Worm (Caenorhabditis elegans) whole organism, late embryonic: Measurements from ENCODE around the gene C18A11.3.

ENCODE experiments used
- C38D4.7 ChIP-seq: fragments of 200-800 bp; sonication (Bioruptor generic); optimal IDR thresholded peaks from 2 replicates; lab custom pipeline; 2018; ENCODE audit warnings: mild to moderate bottlenecking, missing genetic modification characterization, moderate library complexity, missing compliant biosample characterization
- K02D7.2 ChIP-seq: sonication (generic microtip); optimal IDR thresholded peaks from 2 replicates; lab custom pipeline; 2017; ENCODE audit warnings: mild to moderate bottlenecking, missing genetic modification characterization, missing compliant biosample characterization
- ahr-1 ChIP-seq: sonication (generic microtip); optimal IDR thresholded peaks from 2 replicates; lab custom pipeline; 2016; ENCODE audit warnings: missing genetic modification characterization, missing compliant biosample characterization
- ama-1 ChIP-seq: fragments of 150-350 bp; optimal IDR thresholded peaks from 2 replicates; lab custom pipeline; 2014
- ceh-14 ChIP-seq: sonication (generic microtip); optimal IDR thresholded peaks from 2 replicates; lab custom pipeline; 2016; ENCODE audit warnings: missing genotype, missing genetic modification characterization, missing compliant biosample characterization
- ceh-18 ChIP-seq: sonication (generic microtip); optimal IDR thresholded peaks from 2 replicates; lab custom pipeline; 2016; ENCODE audit warnings: missing genetic modification characterization, missing compliant biosample characterization
- ceh-2 ChIP-seq: sonication (generic microtip); optimal IDR thresholded peaks from 2 replicates; lab custom pipeline; 2016; ENCODE audit warnings: missing genotype, missing genetic modification characterization, missing compliant biosample characterization
- ceh-22 ChIP-seq: sonication (generic microtip); optimal IDR thresholded peaks from 2 replicates; lab custom pipeline; 2017; ENCODE audit warnings: missing biosample characterization, missing genetic modification characterization
- ceh-30 ChIP-seq: fragments of 150-350 bp; optimal IDR thresholded peaks from 2 replicates; lab custom pipeline; 2014; ENCODE audit warnings: missing biosample characterization, missing genetic modification characterization
- ceh-31 ChIP-seq: sonication (generic microtip); optimal IDR thresholded peaks from 2 replicates; lab custom pipeline; 2016; ENCODE audit warnings: missing genetic modification characterization, missing compliant biosample characterization
- ceh-6 ChIP-seq: fragments of 200-800 bp; sonication (Bioruptor generic); optimal IDR thresholded peaks from 2 replicates; lab custom pipeline; 2018; ENCODE audit warnings: mild to moderate bottlenecking, missing genetic modification characterization, missing compliant biosample characterization
- ceh-9 ChIP-seq: sonication (generic microtip); optimal IDR thresholded peaks from 2 replicates; lab custom pipeline; 2016; ENCODE audit warnings: mild to moderate bottlenecking, missing genetic modification characterization, inconsistent platforms, missing compliant biosample characterization
- dmd-4 ChIP-seq: sonication (generic microtip); optimal IDR thresholded peaks from 2 replicates; lab custom pipeline; 2016; ENCODE audit warnings: borderline replicate concordance, missing genetic modification characterization, missing compliant biosample characterization
- elt-4 ChIP-seq: sonication (generic microtip); optimal IDR thresholded peaks from 2 replicates; lab custom pipeline; 2016; ENCODE audit warnings: missing genetic modification characterization, missing compliant biosample characterization
- ets-4 ChIP-seq: sonication (generic microtip); optimal IDR thresholded peaks from 2 replicates; lab custom pipeline; 2016; ENCODE audit warnings: missing genetic modification characterization, missing compliant biosample characterization
- eyg-1 ChIP-seq: sonication (generic microtip); optimal IDR thresholded peaks from 2 replicates; lab custom pipeline; 2016; ENCODE audit warnings: missing genotype, missing genetic modification characterization, missing compliant biosample characterization
- gmeb-2 ChIP-seq: sonication (generic microtip); optimal IDR thresholded peaks from 2 replicates; lab custom pipeline; 2016; ENCODE audit warnings: missing genetic modification characterization, inconsistent platforms, missing compliant biosample characterization
- hlh-6 ChIP-seq: sonication (generic microtip); optimal IDR thresholded peaks from 2 replicates; lab custom pipeline; 2016; ENCODE audit warnings: missing genotype, missing genetic modification characterization, missing compliant biosample characterization
- hlh-8 ChIP-seq: sonication (generic microtip); optimal IDR thresholded peaks from 2 replicates; lab custom pipeline; 2016; ENCODE audit warnings: missing genotype, missing genetic modification characterization, missing compliant biosample characterization
- madf-2 ChIP-seq: sonication (generic microtip); optimal IDR thresholded peaks from 2 replicates; lab custom pipeline; 2017; ENCODE audit warnings: missing genetic modification characterization, missing compliant biosample characterization
- mec-3 ChIP-seq: sonication (generic microtip); optimal IDR thresholded peaks from 2 replicates; lab custom pipeline; 2016; ENCODE audit warnings: borderline replicate concordance, missing genetic modification characterization, missing compliant biosample characterization
- nfya-1 ChIP-seq: sonication (generic microtip); optimal IDR thresholded peaks from 2 replicates; lab custom pipeline; 2017; ENCODE audit warnings: missing genetic modification characterization, mild to moderate bottlenecking, missing compliant biosample characterization, antibody characterized with exemption, moderate library complexity
- nhr-11 ChIP-seq: fragments of 150-350 bp; optimal IDR thresholded peaks from 2 replicates; lab custom pipeline; 2014; ENCODE audit warnings: missing biosample characterization, missing genetic modification characterization
- nhr-232 ChIP-seq: sonication (generic microtip); optimal IDR thresholded peaks from 2 replicates; lab custom pipeline; 2016; ENCODE audit warnings: missing genetic modification characterization, missing compliant biosample characterization
- npax-4 ChIP-seq: sonication (generic microtip); optimal IDR thresholded peaks from 2 replicates; lab custom pipeline; 2016; ENCODE audit warnings: missing genetic modification characterization, missing compliant biosample characterization
- odd-2 ChIP-seq: sonication (generic microtip); optimal IDR thresholded peaks from 2 replicates; lab custom pipeline; 2017; ENCODE audit warnings: antibody characterized with exemption, mild to moderate bottlenecking, missing genetic modification characterization, missing compliant biosample characterization
- pat-9 ChIP-seq: fragments of 200-800 bp; sonication (Bioruptor generic); optimal IDR thresholded peaks from 2 replicates; lab custom pipeline; 2018; ENCODE audit warnings: mild to moderate bottlenecking, missing genetic modification characterization, moderate library complexity, missing compliant biosample characterization
- pha-2 ChIP-seq: sonication (generic microtip); optimal IDR thresholded peaks from 2 replicates; lab custom pipeline; 2017; ENCODE audit warnings: mild to moderate bottlenecking, missing genetic modification characterization, missing compliant biosample characterization
- pqm-1 ChIP-seq: sonication (generic microtip); optimal IDR thresholded peaks from 2 replicates; lab custom pipeline; 2016; ENCODE audit warnings: missing genetic modification characterization, missing compliant biosample characterization
- pros-1 ChIP-seq: fragments of 150-350 bp; optimal IDR thresholded peaks from 2 replicates; lab custom pipeline; 2014; ENCODE audit warnings: missing biosample characterization, missing genetic modification reagents, missing genetic modification characterization
- ref-2 ChIP-seq: sonication (generic microtip); optimal IDR thresholded peaks from 2 replicates; lab custom pipeline; 2016; ENCODE audit warnings: missing genetic modification characterization, missing compliant biosample characterization
- rnt-1 ChIP-seq: sonication (generic microtip); optimal IDR thresholded peaks from 2 replicates; lab custom pipeline; 2016; ENCODE audit warnings: missing genetic modification characterization, missing compliant biosample characterization
- sdc-2 ChIP-seq: sonication (generic microtip); optimal IDR thresholded peaks from 2 replicates; lab custom pipeline; 2016; ENCODE audit warnings: missing genotype, missing genetic modification characterization, missing compliant biosample characterization
- sox-2 ChIP-seq: fragments of 200-800 bp; sonication (Bioruptor generic); IDR thresholded peaks from 2 replicates; pipeline ENCODE4 v1.3.6; 2022; ENCODE audit warnings: missing genetic modification reagents, missing genetic modification characterization, missing compliant biosample characterization
- syd-9 ChIP-seq: sonication (generic microtip); optimal IDR thresholded peaks from 2 replicates; lab custom pipeline; 2016; ENCODE audit warnings: mild to moderate bottlenecking, missing genetic modification characterization, moderate library complexity, missing compliant biosample characterization
- ttx-3 ChIP-seq: sonication (generic microtip); optimal IDR thresholded peaks from 2 replicates; lab custom pipeline; 2016; ENCODE audit warnings: missing genetic modification reagents, missing genetic modification characterization, missing compliant biosample characterization
- unc-42 ChIP-seq: sonication (generic microtip); optimal IDR thresholded peaks from 2 replicates; lab custom pipeline; 2016; ENCODE audit warnings: missing genotype, missing genetic modification characterization, missing compliant biosample characterization
- unc-55 ChIP-seq: sonication (generic microtip); optimal IDR thresholded peaks from 2 replicates; lab custom pipeline; 2017; ENCODE audit warnings: missing biosample characterization, missing genetic modification reagents, missing genetic modification characterization
- unc-86 ChIP-seq: sonication (generic microtip); optimal IDR thresholded peaks from 2 replicates; lab custom pipeline; 2016; ENCODE audit warnings: missing genetic modification characterization, missing compliant biosample characterization
- zip-5 ChIP-seq: sonication (generic microtip); optimal IDR thresholded peaks from 2 replicates; lab custom pipeline; 2016; ENCODE audit warnings: missing genetic modification characterization, missing compliant biosample characterization
- ztf-16 ChIP-seq: sonication (generic microtip); optimal IDR thresholded peaks from 2 replicates; lab custom pipeline; 2017; ENCODE audit warnings: missing genetic modification characterization, missing compliant biosample characterization

Gene C18A11.3

DNA sequence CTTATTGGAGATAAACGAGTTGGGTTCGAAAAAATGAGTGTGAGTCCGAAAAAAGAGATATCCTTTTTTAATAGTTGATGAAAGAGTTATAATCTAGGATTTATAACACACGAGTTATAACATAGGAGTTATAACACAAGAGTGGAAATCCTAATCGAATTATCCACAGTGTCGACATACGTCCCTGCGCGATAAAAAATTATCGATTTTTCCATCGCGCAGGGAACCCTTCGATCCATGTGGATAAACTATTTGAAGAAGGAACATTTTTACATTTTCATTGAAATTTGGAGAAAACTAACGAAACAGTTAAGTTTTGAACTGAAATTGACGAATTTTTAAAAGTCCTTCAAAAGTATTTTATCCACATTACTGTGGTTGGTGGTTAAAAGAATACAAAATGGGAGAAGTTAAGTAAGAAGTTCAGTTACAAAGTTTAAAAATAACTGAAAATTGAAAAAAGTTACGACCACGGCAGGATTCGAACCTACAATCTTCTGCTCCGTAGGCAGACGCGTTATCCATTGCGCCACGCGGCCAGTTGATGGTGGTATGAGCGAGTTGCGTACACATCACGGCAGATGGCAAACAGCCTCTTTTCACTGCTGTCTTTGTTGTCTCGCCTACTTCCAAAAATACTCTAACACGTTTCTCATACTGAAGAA, 24.6 kb upstream of the C18A11.3 start (continued):
- no peak for TF ChIP-seq K02D7.2 (tag; lab: Kevin White, UChicago)
- TF ChIP-seq nhr-232 (tag; lab: Kevin White, UChicago): peak; percentile 2
- TF ChIP-seq pat-9: peak; percentile 22
- peak; percentile 66 for TF ChIP-seq pqm-1 (tag; lab: Kevin White, UChicago)
- TF ChIP-seq ztf-16 (tag; lab: Kevin White, UChicago): no peak
- no peak for TF ChIP-seq dmd-4
- no peak for TF ChIP-seq ama-1
- TF ChIP-seq unc-86 (tag; lab: Kevin White, UChicago): peak; percentile 71
- peak; percentile 33 for TF ChIP-seq ttx-3
- TF ChIP-seq pros-1: peak; percentile 76
- TF ChIP-seq eyg-1 (tag; lab: Kevin White, UChicago): no peak
- TF ChIP-seq npax-4 (tag; lab: Kevin White, UChicago): no peak
- TF ChIP-seq ceh-9 (tag; lab: Kevin White, UChicago): no peak
- peak; percentile 10 for TF ChIP-seq ceh-6 (GFP tag; lab: Kevin White, UChicago)
- TF ChIP-seq rnt-1: peak; percentile 91
- TF ChIP-seq unc-55 (GFP tag; lab: Kevin White, UChicago): peak; percentile 85
- TF ChIP-seq pha-2: no peak
- peak; percentile 94 for TF ChIP-seq nfya-1
- TF ChIP-seq ceh-18 (tag; lab: Kevin White, UChicago): peak; percentile 99
- TF ChIP-seq ceh-31: peak; percentile 95
- TF ChIP-seq ceh-22 (tag; lab: Kevin White, UChicago): peak; percentile 44
- no peak for TF ChIP-seq nhr-11 (tag; lab: Kevin White, UChicago)
- TF ChIP-seq elt-4: no peak
- TF ChIP-seq sox-2 (GFP tag; lab: Robert Waterston, UW): no peak
- TF ChIP-seq syd-9 (tag; lab: Kevin White, UChicago): peak; percentile 36
- TF ChIP-seq mec-3: no peak

DNA sequence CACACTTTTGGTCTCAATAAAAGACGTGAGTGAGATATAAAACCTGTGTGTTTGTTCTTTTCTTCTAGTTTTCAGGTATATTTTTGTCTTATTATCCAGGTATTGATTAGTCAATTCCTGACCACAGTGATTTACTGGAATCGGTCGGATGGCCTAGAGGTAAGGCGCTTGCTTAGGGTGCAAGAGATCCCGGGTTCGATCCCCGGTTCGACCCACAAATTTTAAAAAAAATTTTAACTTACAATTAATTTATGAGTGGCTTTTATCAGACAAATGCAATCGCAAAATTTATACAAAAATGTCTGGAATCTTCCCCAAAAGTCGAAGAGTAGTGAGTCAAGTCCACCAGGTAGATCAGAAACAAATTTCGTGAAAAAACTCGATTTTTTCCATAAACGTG, 23.6 kb upstream of the C18A11.3 start:
- TF ChIP-seq ref-2 (tag; lab: Kevin White, UChicago): no peak
- TF ChIP-seq odd-2 (tag; lab: Kevin White, UChicago): no peak
- no peak for TF ChIP-seq hlh-8 (tag; lab: Kevin White, UChicago)
- TF ChIP-seq ceh-14 (tag; lab: Kevin White, UChicago): no peak
- TF ChIP-seq, all 69 proteins: peak for 0

DNA sequence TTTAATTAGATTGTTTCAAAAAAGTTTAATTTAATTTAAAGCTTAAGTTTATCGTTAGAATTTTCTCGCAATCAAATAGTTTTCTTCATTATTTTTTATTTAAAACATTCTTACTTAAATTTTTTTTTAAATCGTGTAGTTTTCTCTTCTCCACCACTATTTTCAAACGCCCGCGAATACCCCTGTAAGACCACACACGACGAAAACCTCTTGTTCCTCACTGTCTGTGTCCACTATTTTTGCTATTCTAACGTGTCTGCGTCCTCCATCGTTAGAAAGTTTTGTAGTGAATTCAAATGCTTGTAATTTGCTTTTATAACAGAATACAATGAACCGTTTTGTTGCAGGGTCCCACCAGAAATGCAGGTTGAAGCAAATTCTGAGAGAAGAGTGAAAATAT, 20.0 kb upstream of the C18A11.3 start, which contains the start of gene xol-1:
Gene xol-1, plus strand, starts transcription at position 347 of the 400 bp plus-strand sequence.
- TF ChIP-seq sdc-2 (peak; percentile 83), gmeb-2 (tag; lab: Kevin White, UChicago) (no peak)

DNA sequence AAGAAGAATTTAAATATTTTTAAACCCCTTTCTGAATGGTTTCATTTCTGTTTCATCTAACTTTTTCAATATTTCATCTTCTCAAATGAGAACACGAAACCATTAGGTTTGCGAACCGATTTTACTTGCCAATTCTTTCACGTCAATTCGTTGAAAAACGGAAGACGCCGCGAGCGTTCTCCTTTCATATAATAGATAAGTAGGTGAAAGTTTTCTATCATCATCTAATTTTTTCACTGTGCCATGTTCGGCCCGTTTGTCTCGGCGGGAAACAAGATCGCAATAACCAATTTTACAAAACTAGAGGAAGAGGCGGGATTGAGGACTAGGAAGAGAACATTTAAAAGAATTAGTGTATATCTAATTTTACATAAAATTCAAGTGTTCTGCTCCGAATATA, 15.8 kb upstream of the C18A11.3 start, which contains the start of gene C18A11.4:
Gene C18A11.4, plus strand, starts transcription at position 367 of the 400 bp plus-strand sequence.
- no peak for TF ChIP-seq ceh-9 (tag; lab: Kevin White, UChicago)
- no peak for TF ChIP-seq ceh-6 (GFP tag; lab: Kevin White, UChicago)
- no peak for TF ChIP-seq ets-4
- no peak for TF ChIP-seq ahr-1 (tag; lab: Kevin White, UChicago)
- TF ChIP-seq unc-42 (tag; lab: Kevin White, UChicago): no peak
- TF ChIP-seq ceh-14 (tag; lab: Kevin White, UChicago): no peak
- no peak for TF ChIP-seq syd-9 (tag; lab: Kevin White, UChicago)
- no peak for TF ChIP-seq sox-2 (GFP tag; lab: Robert Waterston, UW)
- TF ChIP-seq hlh-6 (tag; lab: Kevin White, UChicago): no peak
- TF ChIP-seq C38D4.7 (GFP tag; lab: Kevin White, UChicago): no peak
- no peak for TF ChIP-seq madf-2 (tag; lab: Kevin White, UChicago)
- no peak for TF ChIP-seq zip-5 (tag; lab: Kevin White, UChicago)
- no peak for TF ChIP-seq ceh-2 (tag; lab: Kevin White, UChicago)
- no peak for TF ChIP-seq ceh-30 (tag; lab: Kevin White, UChicago)
- no peak for TF ChIP-seq ttx-3
- TF ChIP-seq, all 69 proteins: peak for 0
